Fruit fly (Drosophila melanogaster): ENCODE measurements around the gene if.

The if gene

dm6 chrX:16772882-16773827 is 10.1 kb downstream of the if start (continued):
- TF ChIP-seq CG17361 (GFP tag; IDR thresholded peaks at IDR 0.05) (peak; percentile 62), lbe (GFP tag; optimal IDR thresholded peaks at IDR 0.05) (no peak), CG1024 (GFP tag; IDR thresholded peaks at IDR 0.05) (peak; percentile 59), Pdp1 (GFP tag; optimal IDR thresholded peaks at IDR 0.05) (peak; percentile 60 to 66), CG8290 (GFP tag; optimal IDR thresholded peaks at IDR 0.05) (peak; percentile 46), CG8290 (tag; optimal IDR thresholded peaks at IDR 0.05) (no peak), CG2712 (tag; optimal IDR thresholded peaks at IDR 0.05) (peak; percentile 78), ac (GFP tag; optimal IDR thresholded peaks at IDR 0.05) (peak; percentile 5), CG12942 (GFP tag; optimal IDR thresholded peaks at IDR 0.05) (no peak), bsh (GFP tag; optimal IDR thresholded peaks at IDR 0.05) (peak in 1 of 2 experiments; percentile 57), CG5953 (GFP tag; IDR thresholded peaks at IDR 0.05) (no peak), D19A (tag; optimal IDR thresholded peaks at IDR 0.05) (peak; percentile 54), ems (GFP tag; optimal IDR thresholded peaks at IDR 0.05) (peak; percentile 28), CHES-1-like (GFP tag; optimal IDR thresholded peaks at IDR 0.05) (no peak), CG1792 (GFP tag; optimal IDR thresholded peaks at IDR 0.05) (no peak), her (GFP tag; optimal IDR thresholded peaks at IDR 0.05) (no peak), Lpt (GFP tag; optimal IDR thresholded peaks at IDR 0.05) (no peak), Lim3 (GFP tag; IDR thresholded peaks at IDR 0.05) (no peak), Sox100B (GFP tag; optimal IDR thresholded peaks at IDR 0.05) (peak; percentile 12), CG10274 (GFP tag; optimal IDR thresholded peaks at IDR 0.05) (no peak), Elba2 (GFP tag; optimal IDR thresholded peaks at IDR 0.05) (no peak)

DNA sequence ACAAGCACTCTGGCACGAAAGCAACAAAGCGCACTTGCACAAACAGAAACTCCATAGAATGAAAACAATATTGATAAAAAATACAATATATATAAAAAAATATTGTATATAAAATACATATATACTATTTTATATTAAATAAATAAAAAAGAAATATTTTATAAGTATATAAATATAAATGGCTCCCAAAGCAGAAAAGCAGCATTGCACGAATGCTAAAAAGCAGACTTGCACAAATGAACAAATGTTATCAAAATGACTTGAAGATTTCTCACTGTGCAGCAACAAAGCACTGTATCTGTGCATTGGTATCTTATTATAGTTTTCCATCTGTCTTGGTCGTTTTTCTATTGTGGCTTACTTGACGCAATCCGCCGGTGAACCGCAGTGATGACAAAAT is 14.5 kb downstream of the if start:
- TF ChIP-seq Blimp-1 (GFP tag; optimal IDR thresholded peaks at IDR 0.05) (peak; percentile 14), CG8281 (tag; optimal IDR thresholded peaks at IDR 0.05) (no peak), CG13424 (tag; optimal IDR thresholded peaks at IDR 0.05) (peak; percentile 14), Fer1 (GFP tag; optimal IDR thresholded peaks at IDR 0.05) (peak; percentile 11), Rx (GFP tag; IDR thresholded peaks at IDR 0.05) (peak; percentile 18; the same call in 1 of the 2 replicates), CoRest (tag; optimal IDR thresholded peaks at IDR 0.05) (peak; percentile 9), HHEX (GFP tag; optimal IDR thresholded peaks at IDR 0.05) (peak; percentile 15), row (GFP tag; IDR thresholded peaks at IDR 0.05) (peak; percentile 14; the same call in 1 of the 3 replicates), Optix (GFP tag; IDR thresholded peaks at IDR 0.05) (no peak), gro (GFP tag; optimal IDR thresholded peaks at IDR 0.05) (no peak), CG2678 (tag; optimal IDR thresholded peaks at IDR 0.05) (peak; percentile 52), eve (GFP tag; optimal IDR thresholded peaks at IDR 0.05) (no peak), gcm2 (GFP tag; optimal IDR thresholded peaks at IDR 0.05) (no peak), CG17186 (GFP tag; optimal IDR thresholded peaks at IDR 0.05) (no peak), Ssrp (tag; optimal IDR thresholded peaks at IDR 0.05) (peak; percentile 18), CG17359 (tag; optimal IDR thresholded peaks at IDR 0.05) (peak; percentile 12), Oli (tag; optimal IDR thresholded peaks at IDR 0.05) (peak; percentile 37), D19A (tag; optimal IDR thresholded peaks at IDR 0.05) (peak; percentile 41), CG18262 (tag; optimal IDR thresholded peaks at IDR 0.05) (peak; percentile 51), CG17361 (GFP tag; IDR thresholded peaks at IDR 0.05) (0 out of 3 replicates have a peak, but pooled peaks have one; percentile 22), vvl (GFP tag; IDR thresholded peaks at IDR 0.05) (0 out of 2 replicates have a peak, but pooled peaks have one; percentile 11), gem (tag; optimal IDR thresholded peaks at IDR 0.05) (peak; percentile 42), ATbp (GFP tag; optimal IDR thresholded peaks at IDR 0.05) (peak; percentile 14), CG17829 (tag; optimal IDR thresholded peaks at IDR 0.05) (peak; percentile 37), CG8388 (GFP tag; optimal IDR thresholded peaks at IDR 0.05) (peak; percentile 10), dmrt99B (tag; optimal IDR thresholded peaks at IDR 0.05) (peak; percentile 63), CG11504 (tag; optimal IDR thresholded peaks at IDR 0.05) (peak; percentile 69), CG12219 (GFP tag; optimal IDR thresholded peaks at IDR 0.05) (no peak), Sox102F (GFP tag; optimal IDR thresholded peaks at IDR 0.05) (peak; percentile 24)
